Worm (Caenorhabditis elegans) whole organism, early embryonic: ENCODE measurements around the gene elks-1.
"Not testable (repeated sequence)": the region's sequence is repeated elsewhere in the genome, so short reads cannot be mapped to it uniquely, and the experiment has no call there.

Source experiments
- B0310.2 ChIP-seq: sonication (generic microtip); optimal IDR thresholded peaks from 2 replicates; lab custom pipeline; 2016; ENCODE audit warnings: mild to moderate bottlenecking, missing genetic modification characterization, missing compliant biosample characterization
- F13C5.2 ChIP-seq: sonication (generic microtip); optimal IDR thresholded peaks from 2 replicates; lab custom pipeline; 2017; ENCODE audit warnings: mild to moderate bottlenecking, missing genetic modification characterization, inconsistent platforms, missing compliant biosample characterization
- aly-1 ChIP-seq: sonication (generic microtip); optimal IDR thresholded peaks from 2 replicates; lab custom pipeline; 2016; ENCODE audit warnings: missing genetic modification characterization, missing compliant biosample characterization
- ama-1 ChIP-seq: fragments of 150-350 bp; optimal IDR thresholded peaks from 2 replicates; lab custom pipeline; 2014
- ceh-13 ChIP-seq: fragments of 200-800 bp; sonication (Bioruptor generic); optimal IDR thresholded peaks from 2 replicates; lab custom pipeline; 2018; ENCODE audit warnings: mild to moderate bottlenecking, missing genetic modification characterization, missing compliant biosample characterization
- ceh-36 ChIP-seq: sonication (generic microtip); optimal IDR thresholded peaks from 2 replicates; lab custom pipeline; 2016; ENCODE audit warnings: missing genetic modification characterization, inconsistent platforms, missing compliant biosample characterization
- ets-7 ChIP-seq: sonication (generic microtip); optimal IDR thresholded peaks from 2 replicates; lab custom pipeline; 2016; ENCODE audit warnings: missing genotype, missing genetic modification characterization, missing compliant biosample characterization
- flt-1 ChIP-seq: fragments of 200-800 bp; sonication (Bioruptor generic); IDR thresholded peaks from 2 replicates; pipeline ENCODE4 v1.3.6; 2022; ENCODE audit warnings: missing genetic modification characterization, missing compliant biosample characterization
- hmbx-1 ChIP-seq: sonication (generic microtip); optimal IDR thresholded peaks from 2 replicates; lab custom pipeline; 2016; ENCODE audit warnings: mild to moderate bottlenecking, missing genetic modification characterization, missing compliant biosample characterization
- hmg-4 ChIP-seq: fragments of 200-800 bp; sonication (Bioruptor generic); optimal IDR thresholded peaks from 2 replicates; lab custom pipeline; 2018; ENCODE audit warnings: mild to moderate bottlenecking, missing genetic modification characterization, missing compliant biosample characterization
- hnd-1 ChIP-seq: sonication (generic microtip); optimal IDR thresholded peaks from 2 replicates; lab custom pipeline; 2016; ENCODE audit warnings: missing genetic modification characterization, missing compliant biosample characterization
- pes-1 ChIP-seq: fragments of 200-800 bp; sonication (Bioruptor generic); IDR thresholded peaks from 2 replicates; pipeline ENCODE4 v1.3.6; 2022; ENCODE audit warnings: missing genetic modification reagents, missing genetic modification characterization, missing compliant biosample characterization
- scrt-1 ChIP-seq: fragments of 200-800 bp; sonication (Bioruptor generic); IDR thresholded peaks from 2 replicates; pipeline ENCODE4 v1.3.6; 2022; ENCODE audit warnings: missing genetic modification characterization, missing compliant biosample characterization
- sea-1 ChIP-seq: fragments of 200-800 bp; sonication (Bioruptor generic); conservative IDR thresholded peaks from 2 replicates; pipeline ENCODE4 v1.3.6; 2022; ENCODE audit warnings: missing genetic modification characterization, missing compliant biosample characterization
- tbx-11 ChIP-seq: fragments of 200-800 bp; sonication (Bioruptor generic); IDR thresholded peaks from 2 replicates; pipeline ENCODE4 v1.3.6; 2022; ENCODE audit warnings: missing genetic modification characterization, missing compliant biosample characterization
- tbx-37 ChIP-seq: fragments of 200-800 bp; sonication (Bioruptor generic); conservative IDR thresholded peaks from 2 replicates; pipeline ENCODE4 v1.3.6; 2022; ENCODE audit warnings: missing genetic modification reagents, missing genetic modification characterization, missing compliant biosample characterization
- tra-4 ChIP-seq: sonication (generic microtip); optimal IDR thresholded peaks from 2 replicates; lab custom pipeline; 2017; ENCODE audit warnings: missing genetic modification characterization, missing compliant biosample characterization

The elks-1 gene

DNA sequence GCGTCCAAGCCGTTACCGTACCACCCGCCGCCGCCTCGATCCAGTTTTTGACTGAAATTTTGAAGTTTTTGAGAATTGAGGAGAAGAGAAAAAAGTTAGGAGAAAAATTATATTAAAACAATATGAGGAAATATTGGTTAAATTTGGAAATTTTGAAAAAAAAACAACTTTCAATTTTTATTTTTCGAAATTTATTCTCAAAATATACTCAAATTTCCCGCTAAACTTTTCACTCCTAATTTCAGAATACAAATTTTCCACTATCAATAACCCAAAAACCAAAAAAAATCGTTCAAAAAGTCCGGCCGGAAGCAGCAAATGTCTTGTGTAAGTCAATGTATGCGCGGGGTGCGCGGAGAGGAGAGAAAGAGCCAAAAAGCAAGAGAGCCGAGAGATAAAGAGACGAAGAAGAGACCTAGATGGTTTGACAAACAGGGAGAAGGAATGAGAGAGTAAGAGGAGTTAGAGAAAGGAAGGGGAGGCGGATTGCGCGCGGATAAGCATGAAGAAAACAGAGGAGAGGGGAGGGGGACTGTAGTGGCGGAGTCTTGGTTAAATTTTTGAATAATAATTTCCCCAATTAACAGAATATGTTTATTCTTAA lies at the start of gene elks-1:
elks-1 (minus strand) TSS at position 51 of the 604 bp plus-strand sequence.
- TF ChIP-seq F13C5.2 (peak; percentile 4), flt-1 (GFP tag; lab: Robert Waterston, UW) (peak; percentile 34; the same call in 1 of the 2 replicates), tra-4 (tag; lab: Kevin White, UChicago) (no peak), ets-7 (tag; lab: Kevin White, UChicago) (peak; percentile 70)

DNA sequence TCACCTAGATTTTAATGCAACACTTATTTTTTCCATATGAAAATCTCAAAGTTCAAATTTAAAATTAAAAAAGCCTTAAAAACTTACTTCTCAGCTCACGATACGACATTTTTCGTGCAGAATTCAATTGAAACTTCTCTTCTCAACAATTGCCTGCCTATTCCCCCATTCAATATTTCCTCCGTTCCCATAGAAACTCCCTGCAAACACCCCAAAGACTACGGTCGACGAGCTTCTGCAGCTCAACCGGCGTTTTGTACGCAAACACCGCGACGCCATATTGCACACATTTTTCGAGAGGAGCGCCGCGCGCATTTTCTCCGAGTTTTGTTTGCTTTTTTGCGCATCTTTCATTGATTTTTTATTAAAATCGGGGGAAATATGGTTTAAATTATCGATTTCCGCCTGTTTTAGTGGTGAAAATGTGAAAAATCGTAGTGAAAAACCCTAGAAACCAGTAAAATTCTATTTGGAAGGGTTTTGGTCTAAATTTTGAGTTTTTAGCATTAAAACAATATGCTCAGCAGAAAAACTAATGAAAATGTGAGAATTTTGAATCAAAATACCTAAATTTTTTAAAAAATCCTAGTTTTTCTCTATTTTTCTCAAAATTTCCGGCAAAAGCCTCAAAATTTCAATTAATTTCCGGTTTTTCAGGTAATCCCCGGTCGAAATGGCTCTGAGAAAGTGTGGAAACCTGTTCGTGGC lies 49.3 kb upstream of the elks-1 start, which contains the start of the genes dyf-3 and pdhb-1:
dyf-3 (minus strand) TSS at position 217 of the 708 bp plus-strand sequence.
pdhb-1 (plus strand) TSS at position 658 of the 708 bp plus-strand sequence.
- no peak for TF ChIP-seq tra-4 (tag; lab: Kevin White, UChicago)
- TF ChIP-seq scrt-1 (GFP tag; lab: Robert Waterston, UW), result 0 out of 2 replicates have a peak, but pooled peaks have one; percentile 38
- no peak for TF ChIP-seq ama-1
- TF ChIP-seq pes-1 (GFP tag; lab: Robert Waterston, UW), result no peak
- TF ChIP-seq F13C5.2, result peak; percentile 40

DNA sequence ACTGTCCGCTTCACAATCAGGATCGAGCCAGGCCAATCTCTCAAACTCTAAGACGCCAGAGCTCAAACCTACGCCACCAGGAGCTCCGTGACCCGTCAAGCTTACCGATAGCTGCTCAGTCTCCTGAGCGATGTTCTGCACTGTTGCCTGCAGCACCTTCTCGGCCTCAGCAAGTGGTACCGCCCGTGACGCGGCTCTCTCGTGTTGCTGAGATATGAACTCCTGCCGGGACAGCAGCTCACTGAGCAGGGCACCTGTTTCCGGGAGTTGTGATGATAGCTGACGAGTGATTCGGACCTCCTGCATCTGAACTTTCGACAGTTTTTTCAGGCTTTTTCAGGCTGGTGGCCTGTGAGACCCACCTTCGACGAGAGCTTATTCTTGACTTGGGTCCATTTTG lies 48.3 kb upstream of the elks-1 start:
- TF ChIP-seq hmbx-1 (tag; lab: Kevin White, UChicago), result no peak
- no peak for TF ChIP-seq aly-1 (tag; lab: Kevin White, UChicago)
- no peak for TF ChIP-seq sea-1
- no peak for TF ChIP-seq tbx-11 (GFP tag; lab: Robert Waterston, UW)
- TF ChIP-seq B0310.2, result no peak
- no peak for TF ChIP-seq F13C5.2
- no peak for TF ChIP-seq tra-4 (tag; lab: Kevin White, UChicago)

DNA sequence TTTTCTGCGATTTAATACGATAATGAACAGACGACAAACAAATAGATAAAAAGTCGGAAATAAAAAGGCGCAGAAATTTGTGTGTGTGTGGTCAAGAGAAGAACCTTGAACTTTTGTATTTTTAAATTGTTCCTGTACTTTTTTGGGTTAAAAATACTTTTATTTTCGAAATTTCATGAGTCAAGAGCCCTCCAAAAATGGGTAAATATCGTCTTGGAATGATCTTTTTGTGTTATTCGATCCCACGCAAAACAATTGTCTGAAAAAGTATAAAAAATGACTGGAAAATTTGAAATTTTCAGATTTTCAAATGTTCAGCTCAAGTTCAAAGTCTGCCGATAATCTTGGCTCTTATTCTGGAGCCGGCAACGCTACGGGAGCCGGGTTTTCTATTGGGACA lies 45.8 kb upstream of the elks-1 start, which contains the start of gene C04C3.14:
C04C3.14 (plus strand) TSS at position 301 of the 400 bp plus-strand sequence.
- TF ChIP-seq hnd-1 (tag; lab: Kevin White, UChicago) (no peak), flt-1 (GFP tag; lab: Robert Waterston, UW) (no peak), tra-4 (tag; lab: Kevin White, UChicago) (no peak), hmbx-1 (tag; lab: Kevin White, UChicago) (no peak), F13C5.2 (no peak), B0310.2 (no peak), hmg-4 (GFP tag; lab: Kevin White, UChicago) (no peak)

DNA sequence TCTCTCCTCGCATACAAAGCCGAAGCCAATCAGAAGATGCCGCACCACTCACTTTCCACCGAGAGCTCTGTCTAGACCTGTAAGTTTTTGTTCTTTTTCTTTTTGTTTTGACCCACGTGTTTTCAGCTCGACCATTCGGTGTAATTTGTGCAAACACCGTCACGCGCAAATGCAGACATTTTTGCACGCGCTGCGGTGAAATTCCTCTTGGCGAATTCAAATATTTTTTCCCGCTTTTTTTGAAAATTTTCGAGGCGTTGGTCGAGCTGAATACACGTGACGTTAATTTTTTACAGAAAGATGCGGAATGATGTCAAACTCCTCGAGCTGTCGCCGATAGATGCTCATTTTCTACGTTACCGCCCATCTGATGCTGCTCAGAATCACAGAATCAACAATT lies 44.2 kb upstream of the elks-1 start, which contains the start of gene C04C3.4:
C04C3.4 (plus strand) TSS at position 301 of the 400 bp plus-strand sequence.
- not testable (repeated sequence) for TF ChIP-seq scrt-1 (GFP tag; lab: Robert Waterston, UW); tra-4 (tag; lab: Kevin White, UChicago); sea-1

DNA sequence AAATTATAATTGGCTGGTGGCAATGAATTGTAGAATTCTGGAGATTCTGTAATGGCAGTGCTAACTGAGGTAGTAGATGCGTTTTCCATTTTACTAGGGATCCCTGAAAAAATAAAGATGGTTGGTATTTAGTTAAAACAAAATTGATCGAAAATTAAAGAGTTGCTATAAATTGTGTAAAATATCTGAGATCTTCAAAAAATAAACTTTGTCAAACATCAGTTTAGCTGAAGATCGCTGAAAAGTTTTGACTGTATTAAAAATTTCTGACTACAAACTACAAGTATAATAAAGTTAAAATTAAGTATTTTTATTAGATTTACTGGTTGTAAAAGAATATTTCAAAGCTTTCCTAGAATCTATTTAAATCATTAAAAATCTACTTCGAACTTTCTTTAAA lies 40.2 kb upstream of the elks-1 start, which contains the start of gene B0546.5:
B0546.5 (minus strand) TSS at position 101 of the 400 bp plus-strand sequence.
- not testable (repeated sequence) for TF ChIP-seq aly-1 (tag; lab: Kevin White, UChicago); ets-7 (tag; lab: Kevin White, UChicago); tbx-37 (GFP tag; lab: Robert Waterston, UW)

DNA sequence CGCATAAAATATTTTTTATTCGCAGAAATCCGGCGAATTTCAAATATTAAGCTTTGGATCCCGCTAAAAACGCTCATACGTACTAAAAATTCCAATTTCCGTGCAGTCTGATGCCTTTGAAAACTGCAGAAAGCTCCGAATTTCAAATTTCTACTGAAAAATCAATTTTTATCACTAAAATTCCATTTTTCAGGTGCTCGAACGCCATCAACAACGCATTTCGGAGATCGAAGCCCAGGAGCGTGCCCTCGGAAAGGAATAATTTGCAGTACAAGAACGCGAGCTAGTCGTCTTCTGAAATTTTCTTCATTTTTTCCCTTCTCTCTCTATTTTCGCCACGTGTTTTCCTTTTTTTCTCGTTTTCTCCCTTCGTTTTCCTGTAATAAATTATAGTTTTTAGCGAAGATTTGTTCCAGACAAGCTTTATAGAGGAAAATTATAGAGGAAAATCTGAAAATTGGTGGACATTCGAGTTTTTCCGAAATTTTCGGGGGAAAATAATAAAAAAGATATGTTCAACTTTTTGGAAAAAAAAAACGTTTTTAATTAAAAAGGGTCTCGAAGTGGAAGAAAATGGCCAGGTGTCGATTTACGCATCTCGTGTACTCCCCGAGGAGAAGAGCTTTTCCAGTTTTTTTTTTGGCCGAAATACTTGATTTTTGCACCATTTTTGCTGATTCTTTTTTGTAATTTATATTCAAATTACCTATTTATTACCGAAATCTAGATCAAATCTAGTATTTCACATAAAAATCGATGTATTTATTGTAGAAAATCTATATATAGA lies 36.9 kb upstream of the elks-1 start:
- TF ChIP-seq pes-1 (GFP tag; lab: Robert Waterston, UW) (no peak), hmbx-1 (tag; lab: Kevin White, UChicago) (no peak), F13C5.2 (no peak), tbx-37 (GFP tag; lab: Robert Waterston, UW) (no peak), ets-7 (tag; lab: Kevin White, UChicago) (no peak), ceh-13 (GFP tag; lab: Kevin White, UChicago) (no peak)

DNA sequence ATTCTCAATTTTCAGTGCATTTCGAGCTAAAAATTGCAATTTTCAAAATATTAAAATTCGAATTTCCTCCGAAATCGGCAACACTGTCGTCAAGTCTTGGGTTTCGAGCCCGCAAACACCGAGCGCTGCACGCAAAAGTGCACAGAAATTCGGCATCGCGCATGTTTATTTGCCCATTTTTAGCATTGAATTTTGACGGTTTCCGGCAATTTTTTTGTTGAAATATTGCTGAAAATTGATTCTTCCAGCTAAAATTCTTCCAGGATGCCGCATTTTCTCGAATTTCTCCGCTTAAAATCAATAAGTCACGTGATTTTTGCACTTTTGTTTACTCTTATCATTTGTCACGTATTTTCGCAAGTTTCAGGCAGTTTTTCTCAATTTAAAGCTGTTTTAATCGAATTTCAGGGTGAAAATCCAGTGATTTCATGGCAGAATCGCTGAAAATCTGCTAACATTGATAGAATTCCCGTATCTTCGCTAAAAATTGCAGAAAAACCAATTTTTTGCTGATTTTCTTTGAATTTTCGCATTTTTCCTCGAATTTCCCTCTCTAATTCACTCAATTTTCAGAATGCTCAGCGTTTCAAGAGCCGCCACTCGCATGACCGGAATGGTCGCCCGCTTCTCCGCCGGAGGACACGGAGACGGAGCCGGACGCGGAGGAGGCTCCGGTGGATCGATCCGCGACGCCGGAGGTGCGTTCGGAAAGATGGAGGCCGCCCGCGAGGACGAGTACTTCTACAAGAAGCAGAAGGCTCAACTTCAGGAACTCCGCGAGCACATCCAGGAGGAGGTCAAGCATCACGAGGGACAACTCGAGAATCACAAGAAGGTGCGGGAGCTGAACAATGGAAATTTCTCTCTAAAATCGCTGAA lies 35.7 kb upstream of the elks-1 start, which contains the start of gene mai-2:
mai-2 (plus strand) TSS at position 574 of the 879 bp plus-strand sequence.
- TF ChIP-seq tra-4 (tag; lab: Kevin White, UChicago) (no peak), B0310.2 (no peak), ama-1 (no peak), F13C5.2 (no peak), pes-1 (GFP tag; lab: Robert Waterston, UW) (no peak), hnd-1 (tag; lab: Kevin White, UChicago) (no peak), sea-1 (no peak), tbx-37 (GFP tag; lab: Robert Waterston, UW) (no peak), aly-1 (tag; lab: Kevin White, UChicago) (no peak), ceh-36 (tag; lab: Kevin White, UChicago) (no peak), ceh-13 (GFP tag; lab: Kevin White, UChicago) (no peak), hmbx-1 (tag; lab: Kevin White, UChicago) (no peak), hmg-4 (GFP tag; lab: Kevin White, UChicago) (no peak), ets-7 (tag; lab: Kevin White, UChicago) (no peak), tbx-11 (GFP tag; lab: Robert Waterston, UW) (no peak), scrt-1 (GFP tag; lab: Robert Waterston, UW) (no peak), flt-1 (GFP tag; lab: Robert Waterston, UW) (no peak)
